Worm (Caenorhabditis elegans) whole organism, L4 larva: ENCODE results near the gene F07B7.12.
"Not testable (repeated sequence)": the region's sequence is repeated elsewhere in the genome, so short reads cannot be mapped to it uniquely, and the experiment has no call there.

Experiments
- F37D6.2 ChIP-seq: sonication (generic microtip); optimal IDR thresholded peaks from 2 replicates; lab custom pipeline; 2016; ENCODE audit warnings: mild to moderate bottlenecking, missing genetic modification characterization, missing compliant biosample characterization
- F49E8.2 ChIP-seq: sonication (generic microtip); optimal IDR thresholded peaks from 2 replicates; lab custom pipeline; 2016; ENCODE audit warnings: missing compliant biosample characterization, mild to moderate bottlenecking, missing genetic modification characterization, borderline replicate concordance
- T20F7.1 ChIP-seq: fragments of 200-800 bp; sonication (Bioruptor generic); optimal IDR thresholded peaks from 2 replicates; lab custom pipeline; 2018; ENCODE audit warnings: mild to moderate bottlenecking, missing genetic modification characterization, missing compliant biosample characterization
- Y5F2A.4 ChIP-seq: fragments of 200-800 bp; sonication (Bioruptor generic); optimal IDR thresholded peaks from 2 replicates; lab custom pipeline; 2018; ENCODE audit warnings: mild to moderate bottlenecking, missing genetic modification characterization, missing compliant biosample characterization
- Y75B8A.6 ChIP-seq: fragments of 200-800 bp; sonication (Bioruptor generic); IDR thresholded peaks from 2 replicates; pipeline ENCODE4 v1.3.6; 2022; ENCODE audit warnings: missing genetic modification reagents, missing genetic modification characterization, missing compliant biosample characterization
- aha-1 ChIP-seq: fragments of 150-350 bp; peaks from one replicate; lab custom pipeline; 2014; ENCODE audit warnings: missing biosample characterization, missing genetic modification characterization
- attf-4 ChIP-seq: sonication (generic microtip); optimal IDR thresholded peaks from 3 replicates; lab custom pipeline; 2017; ENCODE audit warnings: missing biosample characterization, missing genetic modification characterization
- ceh-28 ChIP-seq: fragments of 150-350 bp; optimal IDR thresholded peaks from 2 replicates; lab custom pipeline; 2014; ENCODE audit warnings: missing biosample characterization, missing genetic modification reagents, missing genetic modification characterization
- ctbp-1 ChIP-seq: fragments of 200-800 bp; sonication (Bioruptor generic); IDR thresholded peaks from 2 replicates; pipeline ENCODE4 v1.3.6; 2022; ENCODE audit warnings: missing genetic modification reagents, missing genetic modification characterization, missing compliant biosample characterization
- daf-8 ChIP-seq: fragments of 200-800 bp; sonication (Bioruptor generic); IDR thresholded peaks from 2 replicates; pipeline ENCODE4 v1.3.6; 2022; ENCODE audit warnings: missing genetic modification characterization, missing compliant biosample characterization
- dmd-6 ChIP-seq: fragments of 200-800 bp; sonication (Bioruptor generic); IDR thresholded peaks from 2 replicates; pipeline ENCODE4 v1.3.6; 2022; ENCODE audit warnings: missing genetic modification reagents, missing genetic modification characterization, missing compliant biosample characterization
- dmd-8 ChIP-seq: fragments of 200-800 bp; sonication (Bioruptor generic); IDR thresholded peaks from 2 replicates; pipeline ENCODE4 v1.3.6; 2022; ENCODE audit warnings: missing genetic modification characterization, missing compliant biosample characterization
- dmd-9 ChIP-seq: fragments of 200-800 bp; sonication (Bioruptor generic); IDR thresholded peaks from 2 replicates; pipeline ENCODE4 v1.3.6; 2022; ENCODE audit warnings: missing genetic modification reagents, missing genetic modification characterization, missing compliant biosample characterization
- dpl-1 ChIP-seq: fragments of 150-350 bp; optimal IDR thresholded peaks from 2 replicates; lab custom pipeline; 2014; ENCODE audit warnings: missing biosample characterization, missing genetic modification reagents, missing genetic modification characterization
- duxl-1 ChIP-seq: sonication (generic microtip); optimal IDR thresholded peaks from 2 replicates; lab custom pipeline; 2016; ENCODE audit warnings: mild to moderate bottlenecking, missing genetic modification characterization, moderate library complexity, missing compliant biosample characterization; ENCODE audit not compliant: poor library complexity
- egl-27 ChIP-seq: sonication (generic microtip); optimal IDR thresholded peaks from 3 replicates; lab custom pipeline; 2017; ENCODE audit warnings: missing biosample characterization, missing genetic modification reagents, missing genetic modification characterization
- fkh-10 ChIP-seq: fragments of 150-350 bp; optimal IDR thresholded peaks from 2 replicates; lab custom pipeline; 2014; ENCODE audit warnings: missing biosample characterization, missing genetic modification reagents, missing genetic modification characterization
- gei-8 ChIP-seq: fragments of 200-800 bp; sonication (Bioruptor generic); optimal IDR thresholded peaks from 2 replicates; lab custom pipeline; 2018; ENCODE audit warnings: mild to moderate bottlenecking, missing genetic modification characterization, missing compliant biosample characterization
- hlh-11 ChIP-seq: fragments of 200-800 bp; sonication (Bioruptor generic); optimal IDR thresholded peaks from 2 replicates; lab custom pipeline; 2018; ENCODE audit warnings: mild to moderate bottlenecking, missing genetic modification characterization, missing compliant biosample characterization
- jun-1 ChIP-seq: fragments of 150-350 bp; optimal IDR thresholded peaks from 2 replicates; lab custom pipeline; 2014; ENCODE audit warnings: missing biosample characterization, missing genetic modification reagents, missing genetic modification characterization
- lin-1 ChIP-seq: fragments of 200-800 bp; sonication (Bioruptor generic); IDR thresholded peaks from 2 replicates; pipeline ENCODE4 v1.3.6; 2022; ENCODE audit warnings: missing genetic modification reagents, missing genetic modification characterization, missing compliant biosample characterization
- lin-13 ChIP-seq: fragments of 150-350 bp; optimal IDR thresholded peaks from 2 replicates; lab custom pipeline; 2014; ENCODE audit warnings: missing biosample characterization, missing genetic modification reagents, missing genetic modification characterization
- lin-29 ChIP-seq: fragments of 200-800 bp; sonication (Bioruptor generic); IDR thresholded peaks from 2 replicates; pipeline ENCODE4 v1.3.6; 2022; ENCODE audit warnings: missing genetic modification reagents, missing genetic modification characterization, missing compliant biosample characterization
- lin-39 ChIP-seq: fragments of 150-350 bp; optimal IDR thresholded peaks from 2 replicates; lab custom pipeline; 2014; ENCODE audit warnings: missing biosample characterization, missing genetic modification reagents, missing genetic modification characterization
- lsy-2 ChIP-seq, 2 experiments: fragments of 150-350 bp in 1 of 2; sonication (generic microtip) in 1 of 2; optimal IDR thresholded peaks; 2 replicates each; lab custom pipeline; 2014 to 2017; ENCODE audit warnings: missing biosample characterization in 2 of 2, missing genetic modification characterization in 2 of 2
- madf-5 ChIP-seq, 2 experiments: fragments of 200-800 bp; sonication (Bioruptor generic); IDR thresholded peaks; 2 replicates each; pipeline ENCODE4 v1.3.6; 2022; ENCODE audit warnings: missing compliant biosample characterization in 2 of 2, missing genetic modification characterization in 2 of 2
- mdl-1 ChIP-seq, 2 experiments: fragments of 150-350 bp in 1 of 2; sonication (generic microtip) in 1 of 2; optimal IDR thresholded peaks; 2 replicates each; lab custom pipeline; 2014 to 2017; ENCODE audit warnings: missing biosample characterization in 2 of 2, missing genetic modification characterization in 2 of 2
- mdt-29 ChIP-seq: fragments of 200-800 bp; sonication (Bioruptor generic); IDR thresholded peaks from 2 replicates; pipeline ENCODE4 v1.3.6; 2022; ENCODE audit warnings: missing genetic modification reagents, missing genetic modification characterization, missing compliant biosample characterization
- mep-1 ChIP-seq: fragments of 150-350 bp; sonication (generic microtip); optimal IDR thresholded peaks from 3 replicates; lab custom pipeline; 2014; ENCODE audit warnings: missing biosample characterization, missing genetic modification characterization
- mes-2 ChIP-seq: sonication (generic microtip); optimal IDR thresholded peaks from 2 replicates; lab custom pipeline; 2016; ENCODE audit warnings: missing genotype, mild to moderate bottlenecking, missing genetic modification characterization, missing compliant biosample characterization; ENCODE audit not compliant: poor library complexity, severe bottlenecking
- mxl-3 ChIP-seq: fragments of 200-800 bp; sonication (Bioruptor generic); optimal IDR thresholded peaks from 2 replicates; lab custom pipeline; 2018; ENCODE audit warnings: mild to moderate bottlenecking, missing genetic modification characterization, missing compliant biosample characterization
- nhr-102 ChIP-seq: sonication (generic microtip); optimal IDR thresholded peaks from 2 replicates; lab custom pipeline; 2016; ENCODE audit warnings: mild to moderate bottlenecking, missing genetic modification characterization, moderate library complexity, missing compliant biosample characterization
- nhr-25 ChIP-seq: sonication (generic microtip); optimal IDR thresholded peaks from 2 replicates; lab custom pipeline; 2017; ENCODE audit warnings: missing genetic modification characterization, mild to moderate bottlenecking, missing compliant biosample characterization, antibody characterized with exemption, moderate library complexity, borderline replicate concordance; ENCODE audit not compliant: insufficient read depth
- nhr-28 ChIP-seq: fragments of 150-350 bp; optimal IDR thresholded peaks from 2 replicates; lab custom pipeline; 2014; ENCODE audit warnings: missing biosample characterization, missing genetic modification characterization
- nhr-77 ChIP-seq: fragments of 150-350 bp; optimal IDR thresholded peaks from 2 replicates; lab custom pipeline; 2014; ENCODE audit warnings: missing biosample characterization, missing genetic modification characterization
- php-3 ChIP-seq: fragments of 200-800 bp; sonication (Bioruptor generic); IDR thresholded peaks from 2 replicates; pipeline ENCODE4 v1.3.6; 2022; ENCODE audit warnings: missing genetic modification reagents, missing genetic modification characterization, missing compliant biosample characterization
- pqm-1 ChIP-seq: sonication (generic microtip); optimal IDR thresholded peaks from 2 replicates; lab custom pipeline; 2017; ENCODE audit warnings: missing biosample characterization, missing genetic modification characterization
- saeg-2 ChIP-seq: fragments of 200-800 bp; sonication (Bioruptor generic); IDR thresholded peaks from 2 replicates; pipeline ENCODE4 v1.3.6; 2022; ENCODE audit warnings: missing genetic modification reagents, missing genetic modification characterization, missing compliant biosample characterization
- sdz-12 ChIP-seq: fragments of 200-800 bp; sonication (Bioruptor generic); optimal IDR thresholded peaks from 2 replicates; lab custom pipeline; 2018; ENCODE audit warnings: mild to moderate bottlenecking, missing genetic modification characterization, missing compliant biosample characterization
- snpc-4 ChIP-seq: fragments of 150-350 bp; optimal IDR thresholded peaks from 2 replicates; lab custom pipeline; 2014; ENCODE audit warnings: missing biosample characterization, missing genetic modification characterization
- spr-3 ChIP-seq: fragments of 200-800 bp; sonication (Bioruptor generic); optimal IDR thresholded peaks from 2 replicates; lab custom pipeline; 2018; ENCODE audit warnings: mild to moderate bottlenecking, missing genetic modification characterization, missing compliant biosample characterization
- tra-1 ChIP-seq: fragments of 200-800 bp; sonication (Bioruptor generic); IDR thresholded peaks from 2 replicates; pipeline ENCODE4 v1.3.6; 2022; ENCODE audit warnings: missing genetic modification reagents, missing genetic modification characterization, missing compliant biosample characterization
- zag-1 ChIP-seq: fragments of 150-350 bp; optimal IDR thresholded peaks from 2 replicates; lab custom pipeline; 2014; ENCODE audit warnings: missing biosample characterization, missing genetic modification characterization
- zfp-3 ChIP-seq: fragments of 200-800 bp; sonication (Bioruptor generic); conservative IDR thresholded peaks from 2 replicates; pipeline ENCODE4 v1.3.6; 2022; ENCODE audit warnings: missing genetic modification reagents, missing genetic modification characterization, missing compliant biosample characterization
- zip-11 ChIP-seq: fragments of 200-800 bp; sonication (Bioruptor generic); IDR thresholded peaks from 2 replicates; pipeline ENCODE4 v1.3.6; 2022; ENCODE audit warnings: missing genetic modification characterization, missing compliant biosample characterization
- ztf-11 ChIP-seq: fragments of 150-350 bp; optimal IDR thresholded peaks from 2 replicates; lab custom pipeline; 2014; ENCODE audit warnings: missing biosample characterization, missing genetic modification characterization
- ztf-7 ChIP-seq: fragments of 150-350 bp; optimal IDR thresholded peaks from 2 replicates; lab custom pipeline; 2014; ENCODE audit warnings: missing biosample characterization, missing genetic modification characterization

Gene F07B7.12

DNA sequence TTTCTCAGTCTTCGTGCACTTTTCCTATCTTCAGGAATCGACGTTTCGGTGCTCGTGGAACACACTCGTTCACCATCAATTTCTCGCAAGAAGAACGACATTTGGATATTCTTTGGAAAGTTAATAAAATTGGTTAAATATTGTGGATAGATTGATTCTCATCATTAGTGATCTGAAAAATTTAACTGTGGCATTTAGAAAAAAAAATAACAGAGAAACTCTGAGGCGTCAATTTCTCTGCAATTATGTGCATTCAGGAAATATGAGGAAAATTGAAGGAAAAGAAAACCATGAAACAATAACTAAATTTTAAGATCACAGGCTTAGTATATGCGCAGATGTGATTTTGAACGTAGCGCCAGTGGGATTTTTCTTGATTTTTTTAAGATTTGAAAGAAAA is at the start of gene F07B7.12:
TSS of gene F07B7.12 (minus strand) at position 101 of the 400 bp plus-strand sequence.
- TF ChIP-seq nhr-102 (tag; lab: Kevin White, UChicago); lin-29 (GFP tag; lab: Robert Waterston, UW); dmd-8 (GFP tag; lab: Robert Waterston, UW): not testable (repeated sequence)

DNA sequence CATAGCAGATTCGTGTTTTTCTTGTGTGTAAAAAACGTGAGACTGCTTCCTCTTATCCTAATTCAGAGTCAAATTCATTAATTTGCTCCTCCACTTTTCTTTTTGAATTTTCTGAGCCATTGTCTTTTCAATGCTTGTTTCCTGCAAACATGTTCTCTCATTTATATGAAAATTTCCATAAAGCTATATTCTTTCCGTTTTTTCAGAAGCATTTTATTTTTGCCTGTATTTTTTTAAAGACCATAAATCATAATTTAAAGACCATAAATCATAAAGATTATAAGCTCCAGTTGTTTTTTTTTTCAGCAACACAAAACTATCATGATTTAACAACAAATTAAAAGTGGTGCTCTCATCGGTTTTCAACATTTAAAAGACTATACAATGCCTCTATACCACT is 45.0 kb upstream of the F07B7.12 start, which contains the start of gene frpr-11:
TSS of gene frpr-11 (plus strand) at position 301 of the 400 bp plus-strand sequence.
- TF ChIP-seq jun-1 (tag; lab: Kevin White, UChicago) (no peak), lin-39 (tag; lab: Kevin White, UChicago) (no peak), duxl-1 (no peak), sdz-12 (GFP tag; lab: Kevin White, UChicago) (no peak), ceh-28 (no peak), nhr-102 (tag; lab: Kevin White, UChicago) (no peak), dmd-9 (GFP tag; lab: Robert Waterston, UW) (no peak), T20F7.1 (GFP tag; lab: Kevin White, UChicago) (no peak), madf-5 (GFP tag; IDR thresholded peaks at IDR 0.05; lab: Robert Waterston, UW) (no peak), aha-1 (no peak), dmd-6 (GFP tag; lab: Robert Waterston, UW) (no peak), lin-1 (GFP tag; lab: Robert Waterston, UW) (no peak), mdt-29 (GFP tag; lab: Robert Waterston, UW) (no peak), zag-1 (tag; lab: Kevin White, UChicago) (no peak), spr-3 (GFP tag; lab: Kevin White, UChicago) (no peak), F37D6.2 (tag; lab: Kevin White, UChicago) (no peak)
- TF ChIP-seq, all 104 proteins: peak for 0

DNA sequence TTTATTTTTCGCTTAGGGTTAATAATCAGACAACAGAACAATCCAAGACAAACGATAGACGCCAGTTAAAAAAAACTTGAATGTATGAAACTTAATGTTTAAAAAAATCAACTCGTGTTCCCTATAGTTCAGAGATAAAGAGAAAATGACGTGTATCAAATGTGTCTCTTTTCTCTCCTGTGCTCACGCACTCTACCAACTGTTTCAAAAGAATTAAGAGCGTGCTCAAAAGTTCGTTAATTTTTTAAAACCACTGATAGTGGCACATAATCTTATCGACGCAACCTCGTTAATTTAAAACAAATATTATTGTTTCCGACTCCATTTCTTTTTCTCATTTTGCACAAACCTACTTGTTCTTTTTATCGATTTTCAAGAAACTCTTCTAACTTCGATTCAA is 43.8 kb upstream of the F07B7.12 start:
- TF ChIP-seq tra-1 (GFP tag; lab: Robert Waterston, UW): 0 out of 2 replicates have a peak, but pooled peaks have one; percentile 35
- no peak for TF ChIP-seq snpc-4
- no peak for TF ChIP-seq attf-4 (tag; lab: Kevin White, UChicago)
- no peak for TF ChIP-seq dpl-1 (GFP tag; lab: Kevin White, UChicago)
- no peak for TF ChIP-seq zag-1 (tag; lab: Kevin White, UChicago)
- no peak for TF ChIP-seq mes-2 (tag; lab: Kevin White, UChicago)
- TF ChIP-seq sdz-12 (GFP tag; lab: Kevin White, UChicago): no peak
- TF ChIP-seq egl-27 (tag; lab: Kevin White, UChicago): no peak
- no peak for TF ChIP-seq mep-1 (tag; lab: Kevin White, UChicago)
- TF ChIP-seq mxl-3 (GFP tag; lab: Kevin White, UChicago): no peak
- TF ChIP-seq saeg-2 (GFP tag; lab: Robert Waterston, UW): no peak
- TF ChIP-seq nhr-25 (tag; lab: Kevin White, UChicago): no peak
- TF ChIP-seq hlh-11 (tag; lab: Kevin White, UChicago): peak; percentile 74
- TF ChIP-seq madf-5 (GFP tag; IDR thresholded peaks at IDR 0.05; lab: Robert Waterston, UW): no peak
- no peak for TF ChIP-seq Y75B8A.6 (GFP tag; lab: Robert Waterston, UW)
- TF ChIP-seq nhr-28 (tag; lab: Kevin White, UChicago): peak; percentile 76
- TF ChIP-seq ctbp-1 (GFP tag; lab: Robert Waterston, UW): no peak
- TF ChIP-seq php-3 (GFP tag; lab: Robert Waterston, UW): peak; percentile 88
- TF ChIP-seq daf-8 (GFP tag; lab: Robert Waterston, UW): no peak
- TF ChIP-seq ztf-7 (tag; lab: Kevin White, UChicago): no peak
- TF ChIP-seq nhr-77 (tag; lab: Kevin White, UChicago): peak; percentile 29
- no peak for TF ChIP-seq Y5F2A.4 (GFP tag; lab: Kevin White, UChicago)
- TF ChIP-seq dmd-6 (GFP tag; lab: Robert Waterston, UW): peak; percentile 82
- TF ChIP-seq zip-11 (GFP tag; lab: Robert Waterston, UW): no peak
- no peak for TF ChIP-seq gei-8 (GFP tag; lab: Kevin White, UChicago)
- no peak for TF ChIP-seq zfp-3 (GFP tag; lab: Robert Waterston, UW)
- TF ChIP-seq lsy-2 (tag; optimal IDR thresholded peaks at IDR 0.05; lab: Kevin White, UChicago): no peak
- peak; percentile 22 for TF ChIP-seq T20F7.1 (GFP tag; lab: Kevin White, UChicago)
- TF ChIP-seq F49E8.2 (tag; lab: Kevin White, UChicago): no peak
- TF ChIP-seq lin-13 (GFP tag; lab: Kevin White, UChicago): no peak
- TF ChIP-seq lin-39 (tag; lab: Kevin White, UChicago): no peak
- peak; percentile 95 for TF ChIP-seq pqm-1 (tag; lab: Kevin White, UChicago)
- no peak for TF ChIP-seq ztf-11
- no peak for TF ChIP-seq lin-29 (GFP tag; lab: Robert Waterston, UW)
- TF ChIP-seq fkh-10 (GFP tag; lab: Kevin White, UChicago): no peak
- TF ChIP-seq mdl-1 (tag; optimal IDR thresholded peaks at IDR 0.05; lab: Kevin White, UChicago): peak in 1 of 2 experiments; percentile 17
